Fruit fly (Drosophila melanogaster): Measurements from ENCODE around the gene Arpc3B.

DNA sequence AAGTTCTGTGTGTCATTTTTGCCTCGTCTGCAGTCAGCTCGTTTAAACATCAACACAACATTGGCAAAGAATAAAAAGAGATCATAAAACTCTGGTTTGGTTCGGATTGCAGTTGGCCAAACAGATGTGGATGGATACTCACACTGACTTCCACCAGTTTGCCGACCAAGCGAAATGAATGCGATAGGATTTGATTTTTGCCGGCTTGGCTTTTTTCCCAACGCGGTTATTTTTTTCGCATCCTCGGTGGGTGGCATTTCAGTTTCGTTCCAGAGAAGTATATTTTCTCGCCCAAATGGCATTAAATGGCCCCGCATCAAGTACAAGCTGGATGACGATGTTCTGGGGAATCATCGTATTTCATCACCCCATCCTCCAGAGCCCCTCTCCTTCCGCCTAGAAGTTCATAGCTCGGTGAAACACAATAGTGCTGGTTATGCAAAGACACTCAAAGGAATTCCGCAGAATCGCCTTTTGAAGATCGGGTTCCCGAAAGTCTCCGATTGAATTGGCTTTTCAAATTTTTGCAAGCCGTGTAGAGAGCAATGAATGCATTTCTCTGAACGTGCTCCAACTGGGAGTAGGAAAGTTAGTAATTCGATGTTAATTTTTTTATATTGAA lies 5.0 kb upstream of the Arpc3B start:
- no peak for TF ChIP-seq insv (optimal IDR thresholded peaks at IDR 0.05)
- no peak for TF ChIP-seq Myc (optimal IDR thresholded peaks at IDR 0.05)
- TF ChIP-seq h (optimal IDR thresholded peaks at IDR 0.05) = no peak
- TF ChIP-seq Sin3A (optimal IDR thresholded peaks at IDR 0.05) = no peak
- no peak for TF ChIP-seq psq (optimal IDR thresholded peaks at IDR 0.05)
- TF ChIP-seq ttk (optimal IDR thresholded peaks at IDR 0.05) = no peak

Data from Kc167 (cell line).